Fruit fly (Drosophila melanogaster): ENCODE measurements around the gene Sfp24C1.

Gene Sfp24C1

dm6 chr2L:3730182-3730975, 29.9 kb downstream of the Sfp24C1 start, which contains the start of gene CG10019 (continued):
- TF ChIP-seq CG2875 (GFP tag; optimal IDR thresholded peaks at IDR 0.05): no peak
- no peak for TF ChIP-seq Ravus (GFP tag; IDR thresholded peaks at IDR 0.05)
- TF ChIP-seq Jarid2 (GFP tag; optimal IDR thresholded peaks at IDR 0.05): peak; percentile 75
- TF ChIP-seq HmgD (GFP tag; optimal IDR thresholded peaks at IDR 0.05): no peak
- TF ChIP-seq amos (GFP tag; IDR thresholded peaks at IDR 0.05; ENCODE audit: partially characterized antibody): peak; percentile 19; the same call in 1 of the 2 replicates
- TF ChIP-seq sr (GFP tag; IDR thresholded peaks at IDR 0.05): no peak
- no peak for TF ChIP-seq sob (GFP tag; IDR thresholded peaks at IDR 0.05)
- peak; percentile 78 for TF ChIP-seq crol (GFP tag; IDR thresholded peaks at IDR 0.05)
- TF ChIP-seq schlank (tag; optimal IDR thresholded peaks at IDR 0.05): no peak
- TF ChIP-seq CG12071 (GFP tag; optimal IDR thresholded peaks at IDR 0.05): no peak
- TF ChIP-seq Hsf (GFP tag; optimal IDR thresholded peaks at IDR 0.05): no peak
- TF ChIP-seq TFAM (GFP tag; optimal IDR thresholded peaks at IDR 0.05): no peak
- TF ChIP-seq inv (GFP tag; IDR thresholded peaks at IDR 0.05; ENCODE audit: partially characterized antibody): no peak
- TF ChIP-seq Spps (tag; optimal IDR thresholded peaks at IDR 0.05): no peak
- TF ChIP-seq CG3407 (GFP tag; optimal IDR thresholded peaks at IDR 0.05): no peak
- TF ChIP-seq sc (optimal IDR thresholded peaks at IDR 0.05): no peak
- no peak for TF ChIP-seq sc (GFP tag; optimal IDR thresholded peaks at IDR 0.05)
- peak; percentile 3 for TF ChIP-seq caup (GFP tag; optimal IDR thresholded peaks at IDR 0.05; ENCODE audit: severe bottlenecking)
- no peak for TF ChIP-seq CG1647 (GFP tag; optimal IDR thresholded peaks at IDR 0.05)
- TF ChIP-seq CG4820 (GFP tag; optimal IDR thresholded peaks at IDR 0.05): no peak
- no peak for TF ChIP-seq dati (GFP tag; IDR thresholded peaks at IDR 0.05)
- TF ChIP-seq CG13624 (GFP tag; optimal IDR thresholded peaks at IDR 0.05): no peak
- TF ChIP-seq Deaf1 (tag; optimal IDR thresholded peaks at IDR 0.05): peak; percentile 47
- TF ChIP-seq CG32772 (GFP tag; IDR thresholded peaks at IDR 0.05): no peak
- TF ChIP-seq Abd-B (GFP tag; optimal IDR thresholded peaks at IDR 0.05): no peak
- no peak for TF ChIP-seq ac (GFP tag; optimal IDR thresholded peaks at IDR 0.05)
- no peak; the same call in 1 of the 2 replicates for TF ChIP-seq bbx (GFP tag; IDR thresholded peaks at IDR 0.05; ENCODE audit: partially characterized antibody)
- TF ChIP-seq CG6654 (GFP tag; optimal IDR thresholded peaks at IDR 0.05): no peak
- TF ChIP-seq CG11696 (GFP tag; IDR thresholded peaks at IDR 0.05): 0 out of 2 replicates have a peak, but pooled peaks have one; percentile 23
- no peak for TF ChIP-seq HLHmδ (GFP tag; optimal IDR thresholded peaks at IDR 0.05)
- no peak for TF ChIP-seq CG2129 (GFP tag; IDR thresholded peaks at IDR 0.05; ENCODE audit: partially characterized antibody)
- no peak for TF ChIP-seq lab (GFP tag; optimal IDR thresholded peaks at IDR 0.05)
- 0 out of 3 replicates have a peak, but pooled peaks have one; percentile 30 for TF ChIP-seq zen2 (GFP tag; IDR thresholded peaks at IDR 0.05; ENCODE audit: partially characterized antibody)
- no peak for TF ChIP-seq exex (tag; optimal IDR thresholded peaks at IDR 0.05)
- TF ChIP-seq cwo (GFP tag; optimal IDR thresholded peaks at IDR 0.05): no peak
- TF ChIP-seq CHES-1-like (GFP tag; optimal IDR thresholded peaks at IDR 0.05): no peak
- no peak for TF ChIP-seq CG17186 (GFP tag; optimal IDR thresholded peaks at IDR 0.05)
- TF ChIP-seq ranshi (GFP tag; IDR thresholded peaks at IDR 0.05): no peak
- TF ChIP-seq ATbp (GFP tag; optimal IDR thresholded peaks at IDR 0.05): no peak
- no peak for TF ChIP-seq CG18619 (GFP tag; optimal IDR thresholded peaks at IDR 0.05)
- TF ChIP-seq CG9876 (GFP tag; optimal IDR thresholded peaks at IDR 0.05): no peak
- no peak for TF ChIP-seq bcd (GFP tag; optimal IDR thresholded peaks at IDR 0.05)
- no peak for TF ChIP-seq ERR (GFP tag; optimal IDR thresholded peaks at IDR 0.05)
- TF ChIP-seq Meics (GFP tag; optimal IDR thresholded peaks at IDR 0.05): no peak
- TF ChIP-seq CG18476 (GFP tag; optimal IDR thresholded peaks at IDR 0.05): no peak
- TF ChIP-seq CG1602 (GFP tag; optimal IDR thresholded peaks at IDR 0.05): no peak
- TF ChIP-seq Hmr (GFP tag; optimal IDR thresholded peaks at IDR 0.05): no peak
- peak; percentile 71 for TF ChIP-seq Med (GFP tag)
- 0 out of 2 replicates have a peak, but pooled peaks have one; percentile 18 for TF ChIP-seq rib (GFP tag; IDR thresholded peaks at IDR 0.05)
